Fruit fly (Drosophila melanogaster) whole organism, embryonic: ENCODE measurements around the gene CG6659.
A peak's percentile ranks its signal among the peaks of the same experiment; 100 is the strongest.

Experiments
- Awh ChIP-seq: fragments of 200-800 bp; sonication (Bioruptor generic); IDR thresholded peaks from 2 replicates; pipeline ENCODE4, ENCODE4 v1.3.6; 2022; ENCODE audit warnings: missing biosample characterization, missing genetic modification characterization
- CG10431 ChIP-seq: fragments of 200-800 bp; sonication (Bioruptor generic); optimal IDR thresholded peaks from 3 replicates; lab custom pipeline; 2018; ENCODE audit warnings: missing biosample characterization, mild to moderate bottlenecking, missing genetic modification characterization
- CG11504 ChIP-seq: fragments of 200-800 bp; sonication (Bioruptor generic); optimal IDR thresholded peaks from 3 replicates; lab custom pipeline; 2019; ENCODE audit warnings: missing biosample characterization, mild to moderate bottlenecking, missing genetic modification characterization, moderate library complexity
- CG11695 ChIP-seq: fragments of 200-800 bp; sonication (Bioruptor generic); IDR thresholded peaks from 3 replicates; pipeline ENCODE4 v1.3.6; 2022; ENCODE audit warnings: missing biosample characterization, missing genetic modification characterization
- CG12744 ChIP-seq: fragments of 200-800 bp; sonication (Bioruptor generic); optimal IDR thresholded peaks from 2 replicates; lab custom pipeline; 2016; ENCODE audit warnings: missing biosample characterization, missing genetic modification characterization
- CG13424 ChIP-seq: fragments of 200-800 bp; sonication (Bioruptor generic); optimal IDR thresholded peaks from 2 replicates; lab custom pipeline; 2019; ENCODE audit warnings: missing biosample characterization, mild to moderate bottlenecking, missing genetic modification characterization, moderate library complexity
- CG13624 ChIP-seq: fragments of 200-800 bp; sonication (Bioruptor generic); optimal IDR thresholded peaks from 2 replicates; lab custom pipeline; 2016; ENCODE audit warnings: missing biosample characterization, missing genetic modification characterization
- CG1602 ChIP-seq: fragments of 200-800 bp; sonication (Bioruptor generic); optimal IDR thresholded peaks from 3 replicates; lab custom pipeline; 2016; ENCODE audit warnings: missing biosample characterization, missing genetic modification characterization
- CG16779 ChIP-seq: fragments of 200-800 bp; sonication (Bioruptor generic); IDR thresholded peaks from 2 replicates; pipeline ENCODE4 v1.3.6; 2022; ENCODE audit warnings: missing biosample characterization, missing genetic modification characterization
- CG17328 ChIP-seq: fragments of 200-800 bp; sonication (Bioruptor generic); IDR thresholded peaks from 2 replicates; pipeline ENCODE4 v1.3.6; 2022; ENCODE audit warnings: missing biosample characterization, missing genetic modification characterization
- CG17385 ChIP-seq: fragments of 200-800 bp; sonication (Bioruptor generic); optimal IDR thresholded peaks from 3 replicates; lab custom pipeline; 2018; ENCODE audit warnings: missing biosample characterization, mild to moderate bottlenecking, missing genetic modification characterization
- CG18262 ChIP-seq: fragments of 200-800 bp; optimal IDR thresholded peaks from 3 replicates; lab custom pipeline; 2019; ENCODE audit warnings: missing biosample characterization, mild to moderate bottlenecking, missing genetic modification characterization, moderate library complexity
- CG2120 ChIP-seq: fragments of 200-800 bp; sonication (Bioruptor generic); optimal IDR thresholded peaks from 3 replicates; lab custom pipeline; 2016; ENCODE audit warnings: missing biosample characterization, missing genetic modification characterization
- CG2199 ChIP-seq: fragments of 200-800 bp; sonication (Bioruptor generic); IDR thresholded peaks from 3 replicates; pipeline ENCODE4 v1.3.6; 2022; ENCODE audit warnings: missing biosample characterization, missing genetic modification characterization
- CG2678 ChIP-seq: fragments of 200-800 bp; sonication (Bioruptor generic); optimal IDR thresholded peaks from 3 replicates; lab custom pipeline; 2019; ENCODE audit warnings: missing biosample characterization, mild to moderate bottlenecking, missing genetic modification characterization, moderate library complexity
- CG2712 ChIP-seq: fragments of 200-800 bp; optimal IDR thresholded peaks from 3 replicates; lab custom pipeline; 2019; ENCODE audit warnings: missing biosample characterization, mild to moderate bottlenecking, missing genetic modification characterization, moderate library complexity
- CG30403 ChIP-seq: fragments of 200-800 bp; sonication (Bioruptor generic); optimal IDR thresholded peaks from 3 replicates; lab custom pipeline; 2016; ENCODE audit warnings: missing biosample characterization, missing genetic modification characterization
- CG31365 ChIP-seq: fragments of 200-800 bp; sonication (Bioruptor generic); optimal IDR thresholded peaks from 2 replicates; lab custom pipeline; 2018; ENCODE audit warnings: missing biosample characterization, mild to moderate bottlenecking, missing genetic modification characterization
- CG31441 ChIP-seq: fragments of 200-800 bp; sonication (Bioruptor generic); IDR thresholded peaks from 2 replicates; pipeline ENCODE4 v1.3.6; 2022; ENCODE audit warnings: missing biosample characterization, missing genetic modification characterization
- CG32772 ChIP-seq: fragments of 200-800 bp; sonication (Bioruptor generic); IDR thresholded peaks from 2 replicates; pipeline ENCODE4 v1.3.6; 2022; ENCODE audit warnings: missing biosample characterization, missing genetic modification characterization
- CG3281 ChIP-seq: fragments of 200-800 bp; sonication (Bioruptor generic); optimal IDR thresholded peaks from 3 replicates; lab custom pipeline; 2017; ENCODE audit warnings: missing biosample characterization, mild to moderate bottlenecking, missing genetic modification characterization
- CG6654 ChIP-seq: fragments of 200-800 bp; sonication (Bioruptor generic); optimal IDR thresholded peaks from 2 replicates; lab custom pipeline; 2017; ENCODE audit warnings: missing biosample characterization, mild to moderate bottlenecking, missing genetic modification characterization
- CG6813 ChIP-seq: fragments of 200-800 bp; sonication (Bioruptor generic); optimal IDR thresholded peaks from 2 replicates; lab custom pipeline; 2017; ENCODE audit warnings: missing biosample characterization, missing genetic modification characterization, mild to moderate bottlenecking, moderate library complexity, missing genetic modification reagents
- CG7928 ChIP-seq: fragments of 200-800 bp; sonication (Bioruptor generic); optimal IDR thresholded peaks from 2 replicates; lab custom pipeline; 2017; ENCODE audit warnings: missing biosample characterization, mild to moderate bottlenecking, missing genetic modification characterization
- CG8089 ChIP-seq: fragments of 200-800 bp; sonication (Bioruptor generic); optimal IDR thresholded peaks from 3 replicates; lab custom pipeline; 2016; ENCODE audit warnings: missing biosample characterization, missing genetic modification characterization
- CG9437 ChIP-seq: fragments of 200-800 bp; sonication (Bioruptor generic); optimal IDR thresholded peaks from 2 replicates; lab custom pipeline; 2018; ENCODE audit warnings: missing biosample characterization, mild to moderate bottlenecking, missing genetic modification characterization
- CG9817 ChIP-seq: fragments of 200-800 bp; sonication (Bioruptor generic); optimal IDR thresholded peaks from 2 replicates; lab custom pipeline; 2018; ENCODE audit warnings: missing biosample characterization, mild to moderate bottlenecking, missing genetic modification characterization, moderate library complexity
- CG9876 ChIP-seq: fragments of 200-800 bp; sonication (Bioruptor generic); optimal IDR thresholded peaks from 2 replicates; lab custom pipeline; 2016; ENCODE audit warnings: missing biosample characterization, missing genetic modification characterization
- Dip3 ChIP-seq: fragments of 200-800 bp; sonication (Bioruptor generic); optimal IDR thresholded peaks from 3 replicates; lab custom pipeline; 2016; ENCODE audit warnings: missing biosample characterization, missing genetic modification characterization
- Ets97D ChIP-seq: fragments of 200-800 bp; sonication (Bioruptor generic); optimal IDR thresholded peaks from 3 replicates; lab custom pipeline; 2016; ENCODE audit warnings: missing biosample characterization, missing genetic modification characterization
- HLH54F ChIP-seq: fragments of 200-800 bp; sonication (Bioruptor generic); optimal IDR thresholded peaks from 3 replicates; lab custom pipeline; 2016; ENCODE audit warnings: missing biosample characterization, missing genetic modification characterization
- NFAT ChIP-seq: fragments of 200-800 bp; sonication (Bioruptor generic); IDR thresholded peaks from 2 replicates; pipeline ENCODE4 v1.3.6; 2022; ENCODE audit warnings: missing biosample characterization, missing genetic modification characterization
- Taf1 ChIP-seq: fragments of 200-800 bp; sonication (Bioruptor generic); IDR thresholded peaks from 2 replicates; pipeline ENCODE4 v1.3.6; 2022; ENCODE audit warnings: missing biosample characterization, missing genetic modification characterization
- bsh ChIP-seq, 2 experiments: fragments of 200-800 bp; sonication (Bioruptor generic); optimal IDR thresholded peaks; 2 replicates each; lab custom pipeline; 2017 to 2018; ENCODE audit warnings: mild to moderate bottlenecking in 2 of 2, missing biosample characterization in 2 of 2, missing genetic modification characterization in 2 of 2, moderate library complexity in 1 of 2
- cad ChIP-seq: fragments of >200 bp; optimal IDR thresholded peaks from 2 replicates; lab custom pipeline; 2017; ENCODE audit warnings: missing biosample characterization, missing genetic modification characterization
- eve ChIP-seq, 2 experiments: fragments of >200 bp; optimal IDR thresholded peaks; 2 replicates each; lab custom pipeline; 2017; ENCODE audit warnings: missing biosample characterization in 2 of 2, missing genetic modification characterization in 2 of 2
- fru ChIP-seq: fragments of >200 bp; optimal IDR thresholded peaks from 2 replicates; lab custom pipeline; 2017
- gem ChIP-seq: fragments of 200-800 bp; sonication (Bioruptor generic); optimal IDR thresholded peaks from 2 replicates; lab custom pipeline; 2019; ENCODE audit warnings: missing biosample characterization, mild to moderate bottlenecking, missing genetic modification characterization, moderate library complexity
- hbn ChIP-seq: fragments of 200-800 bp; sonication (Bioruptor generic); IDR thresholded peaks from 2 replicates; pipeline ENCODE4 v1.3.6; 2022; ENCODE audit warnings: missing biosample characterization, missing genetic modification characterization; ENCODE audit not compliant: partially characterized antibody
- ind ChIP-seq: fragments of 200-800 bp; sonication (Bioruptor generic); optimal IDR thresholded peaks from 3 replicates; lab custom pipeline; 2016; ENCODE audit warnings: missing biosample characterization, missing genetic modification characterization
- knrl ChIP-seq: fragments of 200-800 bp; sonication (Bioruptor generic); IDR thresholded peaks from 3 replicates; pipeline ENCODE4 v1.3.6; 2022; ENCODE audit warnings: missing biosample characterization, missing genetic modification characterization; ENCODE audit not compliant: partially characterized antibody
- lilli ChIP-seq: fragments of 200-800 bp; sonication (Bioruptor generic); optimal IDR thresholded peaks from 3 replicates; lab custom pipeline; 2016; ENCODE audit warnings: missing biosample characterization, missing genetic modification characterization
- nerfin-1 ChIP-seq: fragments of 200-800 bp; sonication (Bioruptor generic); optimal IDR thresholded peaks from 3 replicates; lab custom pipeline; 2019; ENCODE audit warnings: missing biosample characterization, mild to moderate bottlenecking, missing genetic modification characterization, moderate library complexity
- otp ChIP-seq: fragments of 200-800 bp; sonication (Bioruptor generic); IDR thresholded peaks from 3 replicates; pipeline ENCODE4, ENCODE4 v1.3.6; 2022; ENCODE audit warnings: missing biosample characterization, missing genetic modification characterization
- rib ChIP-seq: fragments of 200-800 bp; sonication (Bioruptor generic); IDR thresholded peaks from 2 replicates; pipeline ENCODE4 v1.3.6; 2022; ENCODE audit warnings: missing biosample characterization, missing genetic modification characterization
- scrt ChIP-seq: fragments of 200-800 bp; sonication (Bioruptor generic); optimal IDR thresholded peaks from 2 replicates; lab custom pipeline; 2018; ENCODE audit warnings: missing biosample characterization, mild to moderate bottlenecking, missing genetic modification characterization, moderate library complexity
- so ChIP-seq: fragments of 200-800 bp; sonication (Bioruptor generic); IDR thresholded peaks from 3 replicates; pipeline ENCODE4 v1.3.6; 2022; ENCODE audit warnings: missing biosample characterization, missing genetic modification characterization
- toy ChIP-seq: fragments of 200-800 bp; sonication (Bioruptor generic); IDR thresholded peaks from 2 replicates; pipeline ENCODE4 v1.3.6; 2022; ENCODE audit warnings: missing biosample characterization, missing genetic modification characterization
- trem ChIP-seq: fragments of 200-800 bp; optimal IDR thresholded peaks from 3 replicates; lab custom pipeline; 2019; ENCODE audit warnings: missing biosample characterization, mild to moderate bottlenecking, missing genetic modification characterization, moderate library complexity
- wdn ChIP-seq: fragments of 200-800 bp; sonication (Bioruptor generic); IDR thresholded peaks from 2 replicates; pipeline ENCODE4 v1.3.6; 2022; ENCODE audit warnings: missing biosample characterization, missing genetic modification characterization
- z ChIP-seq: fragments of 200-800 bp; sonication (Bioruptor generic); IDR thresholded peaks from 3 replicates; pipeline ENCODE4 v1.3.6; 2022; ENCODE audit warnings: missing biosample characterization, missing genetic modification characterization

Gene CG6659

dm6 chrX:18644890-18645289 is 12.2 kb downstream of the CG6659 start (continued):
- TF ChIP-seq knrl (no peak), hbn (GFP tag; lab: Robert Waterston, UW) (no peak), CG3281 (GFP tag; lab: Kevin White, UChicago) (peak; percentile 82), CG2712 (peak; percentile 85), eve (GFP tag; optimal IDR thresholded peaks at IDR 0.05; lab: Kevin White, UChicago) (no peak), wdn (GFP tag; lab: Robert Waterston, UW) (0 out of 2 replicates have a peak, but pooled peaks have one; percentile 21), gem (peak; percentile 89), z (GFP tag; lab: Robert Waterston, UW) (no peak), CG13624 (GFP tag; lab: Kevin White, UChicago) (peak; percentile 16), CG9817 (tag; lab: Kevin White, UChicago) (peak; percentile 87), CG9876 (GFP tag; lab: Kevin White, UChicago) (no peak), NFAT (GFP tag; lab: Robert Waterston, UW) (peak; percentile 36; the same call in 1 of the 2 replicates), ind (GFP tag; lab: Kevin White, UChicago) (peak; percentile 86), bsh (GFP tag; optimal IDR thresholded peaks at IDR 0.05; lab: Kevin White, UChicago) (peak in 1 of 2 experiments; percentile 90), CG17385 (GFP tag; lab: Kevin White, UChicago) (peak; percentile 85), CG7928 (GFP tag; lab: Kevin White, UChicago) (peak; percentile 43), cad (GFP tag; lab: Kevin White, UChicago) (no peak), CG18262 (tag; lab: Kevin White, UChicago) (peak; percentile 82), CG6654 (peak; percentile 52), CG2199 (GFP tag; lab: Robert Waterston, UW) (no peak), CG6813 (GFP tag; lab: Kevin White, UChicago) (peak; percentile 71), CG31365 (peak; percentile 62), fru (lab: Kevin White, UChicago) (no peak), CG9437 (GFP tag; lab: Kevin White, UChicago) (peak; percentile 62), CG11695 (GFP tag; lab: Robert Waterston, UW) (peak; percentile 72; the same call in 2 of the 3 replicates), CG11504 (tag; lab: Kevin White, UChicago) (peak; percentile 89), rib (GFP tag; lab: Robert Waterston, UW) (peak; percentile 60; the same call in 1 of the 2 replicates), scrt (GFP tag; lab: Kevin White, UChicago) (peak; percentile 69), trem (tag; lab: Kevin White, UChicago) (peak; percentile 56), Awh (GFP tag; lab: Robert Waterston, UW) (peak; percentile 52; the same call in 1 of the 2 replicates), so (GFP tag; lab: Robert Waterston, UW) (no peak; the same call in 2 of the 3 replicates), CG12744 (GFP tag; lab: Kevin White, UChicago) (peak; percentile 48), CG13424 (peak; percentile 90), Taf1 (GFP tag; lab: Robert Waterston, UW) (peak; percentile 46; the same call in 1 of the 2 replicates), CG30403 (GFP tag; lab: Kevin White, UChicago) (peak; percentile 79), CG1602 (GFP tag; lab: Kevin White, UChicago) (peak; percentile 72), otp (GFP tag; lab: Robert Waterston, UW) (0 out of 3 replicates have a peak, but pooled peaks have one; percentile 56), lilli (GFP tag; lab: Kevin White, UChicago) (peak; percentile 88), CG2678 (peak; percentile 92), nerfin-1 (peak; percentile 81), CG10431 (GFP tag; lab: Kevin White, UChicago) (peak; percentile 50), CG32772 (GFP tag; lab: Robert Waterston, UW) (peak; percentile 80), CG8089 (GFP tag; lab: Kevin White, UChicago) (peak; percentile 72), toy (GFP tag; lab: Robert Waterston, UW) (0 out of 2 replicates have a peak, but pooled peaks have one; percentile 34), Ets97D (GFP tag; lab: Kevin White, UChicago) (no peak), CG31441 (GFP tag; lab: Robert Waterston, UW) (peak; percentile 80), Dip3 (GFP tag; lab: Kevin White, UChicago) (peak; percentile 68), CG16779 (no peak), HLH54F (GFP tag; lab: Kevin White, UChicago) (peak; percentile 66), CG2120 (GFP tag; lab: Kevin White, UChicago) (peak; percentile 89), CG17328 (GFP tag; lab: Robert Waterston, UW) (peak; percentile 66; the same call in 1 of the 2 replicates)
